Fruit fly (Drosophila melanogaster) whole organism, embryonic: ENCODE data around the gene CG31141.
A peak's percentile ranks its signal among the peaks of the same experiment; 100 is the strongest.

ENCODE experiments used
- Blimp-1 ChIP-seq: fragments of 200-800 bp; sonication (Bioruptor generic); optimal IDR thresholded peaks from 3 replicates; lab custom pipeline; 2018; ENCODE audit warnings: missing biosample characterization, missing genetic modification characterization, mild to moderate bottlenecking, moderate library complexity, missing genetic modification reagents
- CG13775 ChIP-seq: fragments of 200-800 bp; sonication (Bioruptor generic); optimal IDR thresholded peaks from 3 replicates; lab custom pipeline; 2017; ENCODE audit warnings: missing biosample characterization, mild to moderate bottlenecking, missing genetic modification characterization
- CG14014 ChIP-seq: fragments of 200-800 bp; sonication (Bioruptor generic); IDR thresholded peaks from 2 replicates; pipeline ENCODE4 v1.3.6; 2022; ENCODE audit warnings: missing biosample characterization, missing genetic modification characterization
- CG14441 ChIP-seq: fragments of 200-800 bp; sonication (Bioruptor generic); IDR thresholded peaks from 2 replicates; pipeline ENCODE4 v1.3.6; 2022; ENCODE audit warnings: missing biosample characterization, missing genetic modification characterization
- CG1603 ChIP-seq: fragments of 200-800 bp; sonication (Bioruptor generic); optimal IDR thresholded peaks from 2 replicates; lab custom pipeline; 2019; ENCODE audit warnings: missing biosample characterization, mild to moderate bottlenecking, missing genetic modification characterization, moderate library complexity
- CG2120 ChIP-seq: fragments of 200-800 bp; sonication (Bioruptor generic); optimal IDR thresholded peaks from 3 replicates; lab custom pipeline; 2016; ENCODE audit warnings: missing biosample characterization, missing genetic modification characterization
- CG2202 ChIP-seq: fragments of 200-800 bp; sonication (Bioruptor generic); optimal IDR thresholded peaks from 2 replicates; lab custom pipeline; 2018; ENCODE audit warnings: missing biosample characterization, mild to moderate bottlenecking, missing genetic modification characterization
- CG2889 ChIP-seq: fragments of 200-800 bp; sonication (Bioruptor generic); IDR thresholded peaks from 3 replicates; pipeline ENCODE4 v1.3.6; 2022; ENCODE audit warnings: missing biosample characterization, missing genetic modification characterization
- CG3995 ChIP-seq: fragments of 200-800 bp; sonication (Bioruptor generic); optimal IDR thresholded peaks from 3 replicates; lab custom pipeline; 2016; ENCODE audit warnings: missing biosample characterization, missing genetic modification characterization
- CG4424 ChIP-seq: fragments of 200-800 bp; sonication (Bioruptor generic); optimal IDR thresholded peaks from 3 replicates; lab custom pipeline; 2016; ENCODE audit warnings: missing biosample characterization, missing genetic modification characterization
- CG6254 ChIP-seq: fragments of 200-800 bp; sonication (Bioruptor generic); optimal IDR thresholded peaks from 3 replicates; lab custom pipeline; 2017; ENCODE audit warnings: mild to moderate bottlenecking, missing biosample characterization, missing genetic modification reagents, missing genetic modification characterization
- CG6689 ChIP-seq: fragments of 200-800 bp; sonication (Bioruptor generic); IDR thresholded peaks from 2 replicates; pipeline ENCODE4 v1.3.6; 2022; ENCODE audit warnings: missing biosample characterization, missing genetic modification characterization
- CG8924 ChIP-seq: fragments of 200-800 bp; optimal IDR thresholded peaks from 3 replicates; lab custom pipeline; 2019; ENCODE audit warnings: missing biosample characterization, mild to moderate bottlenecking, missing genetic modification characterization, moderate library complexity
- CG9215 ChIP-seq: fragments of 200-800 bp; sonication (Bioruptor generic); IDR thresholded peaks from 2 replicates; pipeline ENCODE4 v1.3.6; 2022; ENCODE audit warnings: missing biosample characterization, missing genetic modification characterization
- CkIIα-i1 ChIP-seq: fragments of 200-800 bp; sonication (Bioruptor generic); IDR thresholded peaks from 2 replicates; pipeline ENCODE4 v1.3.6; 2022; ENCODE audit warnings: missing biosample characterization, missing genetic modification characterization
- Dbx ChIP-seq: fragments of 200-800 bp; sonication (Bioruptor generic); IDR thresholded peaks from 3 replicates; pipeline ENCODE4 v1.3.6; 2022; ENCODE audit warnings: missing biosample characterization, missing genetic modification characterization
- Fer3 ChIP-seq: fragments of 200-800 bp; sonication (Bioruptor generic); optimal IDR thresholded peaks from 2 replicates; lab custom pipeline; 2018; ENCODE audit warnings: missing biosample characterization, mild to moderate bottlenecking, missing genetic modification characterization, moderate library complexity
- H2.0 ChIP-seq: fragments of 200-800 bp; sonication (Bioruptor generic); IDR thresholded peaks from 2 replicates; pipeline ENCODE4 v1.3.6; 2022; ENCODE audit warnings: missing biosample characterization, missing genetic modification characterization
- Hey ChIP-seq: fragments of 200-800 bp; sonication (Bioruptor generic); optimal IDR thresholded peaks from 3 replicates; lab custom pipeline; 2018; ENCODE audit warnings: missing biosample characterization, mild to moderate bottlenecking, missing genetic modification characterization
- HmgD ChIP-seq: fragments of 200-800 bp; sonication (Bioruptor generic); optimal IDR thresholded peaks from 3 replicates; lab custom pipeline; 2016; ENCODE audit warnings: missing biosample characterization, missing genetic modification characterization
- HmgZ ChIP-seq: fragments of 200-800 bp; sonication (Bioruptor generic); optimal IDR thresholded peaks from 2 replicates; lab custom pipeline; 2018; ENCODE audit warnings: missing biosample characterization, mild to moderate bottlenecking, missing genetic modification characterization
- Med ChIP-seq: fragments of 200-800 bp; sonication (Bioruptor generic); peaks from one replicate; lab custom pipeline; 2016; ENCODE audit warnings: missing biosample characterization, missing genetic modification characterization, mild to moderate bottlenecking, inconsistent platforms, moderate library complexity
- Mrtf ChIP-seq: fragments of 200-800 bp; sonication (Bioruptor generic); IDR thresholded peaks from 3 replicates; pipeline ENCODE4 v1.3.6; 2022; ENCODE audit warnings: missing biosample characterization, missing genetic modification characterization
- PHDP ChIP-seq: fragments of 200-800 bp; sonication (Bioruptor generic); optimal IDR thresholded peaks from 3 replicates; lab custom pipeline; 2018; ENCODE audit warnings: missing biosample characterization, mild to moderate bottlenecking, missing genetic modification characterization, moderate library complexity
- Pdp1 ChIP-seq, 2 experiments: fragments of 200-800 bp; sonication (Bioruptor generic); optimal IDR thresholded peaks; 3 replicates each; lab custom pipeline; 2016; ENCODE audit warnings: missing biosample characterization in 2 of 2, missing genetic modification characterization in 2 of 2, mild to moderate bottlenecking in 1 of 2, moderate library complexity in 1 of 2
- Ptx1 ChIP-seq: fragments of 200-800 bp; sonication (Bioruptor generic); IDR thresholded peaks from 2 replicates; pipeline ENCODE4 v1.3.6; 2022; ENCODE audit warnings: missing biosample characterization, missing genetic modification characterization
- Rfx ChIP-seq: fragments of 200-800 bp; sonication (Bioruptor generic); IDR thresholded peaks from 2 replicates; pipeline ENCODE4 v1.3.6; 2022; ENCODE audit warnings: missing biosample characterization, missing genetic modification characterization
- Sox102F ChIP-seq: fragments of 200-800 bp; sonication (Bioruptor generic); optimal IDR thresholded peaks from 2 replicates; lab custom pipeline; 2018; ENCODE audit warnings: missing biosample characterization, mild to moderate bottlenecking, missing genetic modification characterization, moderate library complexity
- Ssrp ChIP-seq: fragments of 200-800 bp; sonication (Bioruptor generic); optimal IDR thresholded peaks from 2 replicates; lab custom pipeline; 2018; ENCODE audit warnings: missing biosample characterization, mild to moderate bottlenecking, missing genetic modification characterization, moderate library complexity
- al ChIP-seq: fragments of 200-800 bp; sonication (Bioruptor generic); IDR thresholded peaks from 2 replicates; pipeline ENCODE4 v1.3.6; 2022; ENCODE audit warnings: missing biosample characterization, missing genetic modification characterization
- bsh ChIP-seq, 2 experiments: fragments of 200-800 bp; sonication (Bioruptor generic); optimal IDR thresholded peaks; 2 replicates each; lab custom pipeline; 2017 to 2018; ENCODE audit warnings: mild to moderate bottlenecking in 2 of 2, missing biosample characterization in 2 of 2, missing genetic modification characterization in 2 of 2, moderate library complexity in 1 of 2
- cato ChIP-seq: fragments of 200-800 bp; sonication (Bioruptor generic); optimal IDR thresholded peaks from 2 replicates; lab custom pipeline; 2016; ENCODE audit warnings: missing biosample characterization, missing genetic modification characterization, borderline replicate concordance
- corto ChIP-seq: fragments of 200-800 bp; sonication (Bioruptor generic); optimal IDR thresholded peaks from 2 replicates; lab custom pipeline; 2016; ENCODE audit warnings: missing biosample characterization, mild to moderate bottlenecking, missing genetic modification characterization, moderate library complexity
- crol ChIP-seq: fragments of 200-800 bp; sonication (Bioruptor generic); IDR thresholded peaks from 2 replicates; pipeline ENCODE4 v1.3.6; 2022; ENCODE audit warnings: missing biosample characterization, missing genetic modification characterization
- dimm ChIP-seq: fragments of 200-800 bp; sonication (Bioruptor generic); IDR thresholded peaks from 2 replicates; pipeline ENCODE4 v1.3.6; 2022; ENCODE audit warnings: missing biosample characterization, missing genetic modification characterization
- dmrt99B ChIP-seq: fragments of 200-800 bp; sonication (Bioruptor generic); optimal IDR thresholded peaks from 2 replicates; lab custom pipeline; 2018; ENCODE audit warnings: missing biosample characterization, mild to moderate bottlenecking, missing genetic modification characterization, moderate library complexity
- dpn ChIP-seq, 2 experiments: fragments of 200-800 bp; sonication (Bioruptor generic); optimal IDR thresholded peaks; 3 replicates each; lab custom pipeline; 2016; ENCODE audit warnings: missing biosample characterization in 2 of 2, missing genetic modification characterization in 2 of 2
- esg ChIP-seq: fragments of 200-800 bp; sonication (Bioruptor generic); conservative IDR thresholded peaks from 2 replicates; pipeline ENCODE4 v1.3.6; 2022; ENCODE audit warnings: missing biosample characterization, missing genetic modification characterization
- hth ChIP-seq: fragments of >200 bp; optimal IDR thresholded peaks from 2 replicates; lab custom pipeline; 2017; ENCODE audit warnings: inconsistent platforms
- jigr1 ChIP-seq: fragments of 200-800 bp; sonication (Bioruptor generic); IDR thresholded peaks from 3 replicates; pipeline ENCODE4 v1.3.6; 2022; ENCODE audit warnings: missing biosample characterization, missing genetic modification characterization
- nom ChIP-seq: fragments of 200-800 bp; sonication (Bioruptor generic); optimal IDR thresholded peaks from 2 replicates; lab custom pipeline; 2017; ENCODE audit warnings: missing biosample characterization, missing genetic modification characterization, mild to moderate bottlenecking, moderate library complexity, missing genetic modification reagents
- pan ChIP-seq, 4 experiments: fragments of >200 bp in 3 of 4; fragments of 200-800 bp in 1 of 4; sonication (Bioruptor generic) in 1 of 4; optimal IDR thresholded peaks in 3 of 4; IDR thresholded peaks in 1 of 4; 2 replicates each; pipeline versions ENCODE4 v1.3.6 to Lab custom; 2017 to 2022; ENCODE audit warnings: missing biosample characterization in 2 of 4, missing genetic modification characterization in 2 of 4, mixed read lengths in 1 of 4
- salm ChIP-seq: fragments of 200-800 bp; sonication (Bioruptor generic); optimal IDR thresholded peaks from 2 replicates; lab custom pipeline; 2018; ENCODE audit warnings: missing biosample characterization, mild to moderate bottlenecking, missing genetic modification characterization
- schlank ChIP-seq: fragments of 200-800 bp; sonication (Bioruptor generic); optimal IDR thresholded peaks from 2 replicates; lab custom pipeline; 2018; ENCODE audit warnings: missing biosample characterization, mild to moderate bottlenecking, missing genetic modification characterization
- slbo ChIP-seq: fragments of 200-800 bp; sonication (Bioruptor generic); IDR thresholded peaks from 2 replicates; pipeline ENCODE4 v1.3.6; 2022; ENCODE audit warnings: missing biosample characterization, missing genetic modification characterization
- slp2 ChIP-seq: fragments of 200-800 bp; sonication (Bioruptor generic); optimal IDR thresholded peaks from 2 replicates; lab custom pipeline; 2016; ENCODE audit warnings: missing biosample characterization, missing genetic modification characterization
- sob ChIP-seq: fragments of 200-800 bp; sonication (Bioruptor generic); IDR thresholded peaks from 2 replicates; pipeline ENCODE4 v1.3.6; 2022; ENCODE audit warnings: missing biosample characterization, missing genetic modification characterization
- tio ChIP-seq: fragments of 200-800 bp; sonication (Bioruptor generic); optimal IDR thresholded peaks from 2 replicates; lab custom pipeline; 2017; ENCODE audit warnings: missing biosample characterization, missing genetic modification characterization, inconsistent platforms
- trh ChIP-seq: fragments of 200-800 bp; sonication (Bioruptor generic); optimal IDR thresholded peaks from 2 replicates; lab custom pipeline; 2016; ENCODE audit warnings: missing biosample characterization, missing genetic modification characterization
- twi ChIP-seq: fragments of 200-800 bp; optimal IDR thresholded peaks from 2 replicates; lab custom pipeline; 2019; ENCODE audit warnings: missing biosample characterization, mild to moderate bottlenecking, missing genetic modification characterization, moderate library complexity

The CG31141 gene

dm6 chr3R:23915042-23915428, 8.1 kb upstream of the CG31141 start (continued):
- TF ChIP-seq H2.0 (GFP tag; lab: Robert Waterston, UW) (peak; percentile 51; the same call in 1 of the 2 replicates), bsh (GFP tag; optimal IDR thresholded peaks at IDR 0.05; lab: Kevin White, UChicago) (peak; percentile 38 to 66), CG2202 (tag; lab: Kevin White, UChicago) (no peak), slp2 (no peak), CG6689 (peak; percentile 26; the same call in 1 of the 2 replicates), al (GFP tag; lab: Robert Waterston, UW) (peak; percentile 46; the same call in 1 of the 2 replicates), Pdp1 (GFP tag; optimal IDR thresholded peaks at IDR 0.05; lab: Kevin White, UChicago) (peak; percentile 13 to 21), tio (GFP tag; lab: Kevin White, UChicago) (peak; percentile 27), CG3995 (no peak), Blimp-1 (peak; percentile 35), schlank (tag; lab: Kevin White, UChicago) (no peak), CG14441 (GFP tag; lab: Robert Waterston, UW) (peak; percentile 51), esg (GFP tag; lab: Robert Waterston, UW) (peak; percentile 39; the same call in 1 of the 2 replicates), crol (GFP tag; lab: Robert Waterston, UW) (peak; percentile 34; the same call in 1 of the 2 replicates), Fer3 (tag; lab: Kevin White, UChicago) (peak; percentile 6), Med (peak; percentile 66), CG2120 (GFP tag; lab: Kevin White, UChicago) (peak; percentile 50), HmgZ (tag; lab: Kevin White, UChicago) (no peak), jigr1 (GFP tag; lab: Robert Waterston, UW) (no peak), Ssrp (tag; lab: Kevin White, UChicago) (peak; percentile 12), CG9215 (GFP tag; lab: Robert Waterston, UW) (no peak), CkIIα-i1 (GFP tag; lab: Robert Waterston, UW) (0 out of 2 replicates have a peak, but pooled peaks have one; percentile 19), CG8924 (peak; percentile 8), CG13775 (GFP tag; lab: Kevin White, UChicago) (peak; percentile 16), Rfx (GFP tag; lab: Robert Waterston, UW) (peak; percentile 57), CG6254 (GFP tag; lab: Kevin White, UChicago) (peak; percentile 2), pan (optimal IDR thresholded peaks at IDR 0.05; lab: Kevin White, UChicago) (no peak), pan (GFP tag; optimal IDR thresholded peaks at IDR 0.05 in 1 of 2, IDR thresholded peaks at IDR 0.05 in 1 of 2) (peak in 1 of 2 experiments; percentile 73), CG1603 (peak; percentile 58), dpn (GFP tag; optimal IDR thresholded peaks at IDR 0.05; lab: Kevin White, UChicago) (peak in 1 of 2 experiments; percentile 34), PHDP (tag; lab: Kevin White, UChicago) (peak; percentile 5), Mrtf (GFP tag; lab: Robert Waterston, UW) (no peak), HmgD (GFP tag; lab: Kevin White, UChicago) (no peak), CG4424 (GFP tag; lab: Kevin White, UChicago) (peak; percentile 41), sob (GFP tag; lab: Robert Waterston, UW) (peak; percentile 60; the same call in 1 of the 2 replicates), trh (no peak), CG14014 (GFP tag; lab: Robert Waterston, UW) (peak; percentile 71), dimm (GFP tag; lab: Robert Waterston, UW) (no peak), twi (tag; lab: Kevin White, UChicago) (no peak), slbo (GFP tag; lab: Robert Waterston, UW) (peak; percentile 34; the same call in 1 of the 2 replicates), corto (GFP tag; lab: Kevin White, UChicago) (peak; percentile 91), dmrt99B (tag; lab: Kevin White, UChicago) (peak; percentile 38), nom (GFP tag; lab: Kevin White, UChicago) (peak; percentile 89), cato (GFP tag; lab: Kevin White, UChicago) (no peak), Sox102F (GFP tag; lab: Kevin White, UChicago) (peak; percentile 49), hth (no peak), salm (no peak), Hey (tag; lab: Kevin White, UChicago) (no peak), Ptx1 (GFP tag; lab: Robert Waterston, UW) (peak; percentile 54), Dbx (peak; percentile 56; the same call in 2 of the 3 replicates), CG2889 (GFP tag; lab: Robert Waterston, UW) (no peak)
